Worm (Caenorhabditis elegans): ENCODE measurements around the gene mfsd-11.

DNA sequence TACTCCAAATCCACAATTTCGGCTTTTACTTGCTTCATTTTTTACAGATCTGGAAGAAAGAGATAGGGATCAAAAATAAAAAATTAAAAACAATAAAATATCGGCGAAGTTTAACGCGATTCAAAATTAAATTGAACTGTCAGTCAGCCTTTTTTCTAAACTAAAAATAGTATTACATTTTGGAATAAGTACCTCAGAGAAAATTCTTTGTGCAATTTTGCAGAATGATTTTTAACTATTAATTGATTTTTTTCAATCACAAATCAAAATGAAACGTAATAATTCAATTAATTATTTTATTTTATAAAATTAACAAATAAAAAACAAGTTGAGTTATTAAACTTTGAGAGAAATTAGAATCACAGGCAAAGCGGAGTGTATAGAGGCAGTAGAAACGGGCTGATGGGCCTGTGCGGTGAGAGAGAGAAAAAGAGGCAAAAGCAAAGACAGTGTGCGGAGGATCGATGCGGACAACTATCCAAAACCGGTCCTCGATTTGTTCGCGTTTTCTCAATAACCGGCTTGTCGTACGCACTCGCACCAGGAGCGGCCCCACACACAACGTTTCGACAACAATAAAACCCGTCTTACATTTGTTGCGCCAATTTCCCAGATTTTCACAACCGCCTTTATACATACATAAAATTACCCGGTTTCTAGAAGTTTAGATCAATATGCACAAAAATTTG is 6.2 kb upstream of the mfsd-11 start, which contains the start of gene F57G12.2:
- TF ChIP-seq ref-1 (GFP tag; conservative IDR thresholded peaks at IDR 0.05) (no peak), cog-1 (tag; optimal IDR thresholded peaks at IDR 0.05) (no peak), flt-1 (GFP tag; IDR thresholded peaks at IDR 0.05) (no peak), tab-1 (GFP tag; IDR thresholded peaks at IDR 0.05) (no peak), ztf-23 (GFP tag; IDR thresholded peaks at IDR 0.05) (no peak), T22C8.4 (GFP tag; IDR thresholded peaks at IDR 0.05) (no peak), med-1 (GFP tag; optimal IDR thresholded peaks at IDR 0.05; ENCODE audit: insufficient read depth) (no peak), ztf-29 (GFP tag; IDR thresholded peaks at IDR 0.05) (no peak), klf-2 (GFP tag; conservative IDR thresholded peaks at IDR 0.05) (no peak)

All from whole organism, midembryonic.